Worm (Caenorhabditis elegans) whole organism, L1 larva: ENCODE results near the gene nlp-18.

Experiments
- C04F5.9 ChIP-seq: sonication (generic microtip); optimal IDR thresholded peaks from 2 replicates; lab custom pipeline; 2016; ENCODE audit warnings: missing genetic modification characterization, missing compliant biosample characterization
- C16A3.4 ChIP-seq: fragments of 150-350 bp; optimal IDR thresholded peaks from 2 replicates; lab custom pipeline; 2014; ENCODE audit warnings: missing biosample characterization, missing genetic modification characterization
- C34B4.2 ChIP-seq: sonication (generic microtip); optimal IDR thresholded peaks from 2 replicates; lab custom pipeline; 2017; ENCODE audit warnings: mild to moderate bottlenecking, missing genetic modification characterization, missing compliant biosample characterization
- aha-1 ChIP-seq: fragments of 150-350 bp; optimal IDR thresholded peaks from 2 replicates; lab custom pipeline; 2014; ENCODE audit warnings: missing biosample characterization, missing genetic modification characterization
- alr-1 ChIP-seq: fragments of 200-800 bp; sonication (Bioruptor generic); optimal IDR thresholded peaks from 2 replicates; lab custom pipeline; 2018; ENCODE audit warnings: borderline replicate concordance, mild to moderate bottlenecking, missing genetic modification characterization, missing compliant biosample characterization
- ama-1 ChIP-seq: fragments of 150-350 bp; optimal IDR thresholded peaks from 2 replicates; lab custom pipeline; 2014
- blmp-1 ChIP-seq: fragments of 150-350 bp; optimal IDR thresholded peaks from 2 replicates; lab custom pipeline; 2014; ENCODE audit warnings: missing biosample characterization, missing genetic modification characterization
- ceh-63 ChIP-seq: fragments of 200-800 bp; sonication (Bioruptor generic); optimal IDR thresholded peaks from 2 replicates; lab custom pipeline; 2018; ENCODE audit warnings: mild to moderate bottlenecking, missing genetic modification characterization, missing compliant biosample characterization
- ceh-8 ChIP-seq: fragments of 200-800 bp; sonication (Bioruptor generic); optimal IDR thresholded peaks from 2 replicates; lab custom pipeline; 2018; ENCODE audit warnings: mild to moderate bottlenecking, missing genetic modification characterization, moderate library complexity, missing compliant biosample characterization
- ceh-90 ChIP-seq: sonication (generic microtip); optimal IDR thresholded peaks from 2 replicates; lab custom pipeline; 2016; ENCODE audit warnings: missing genetic modification characterization, missing compliant biosample characterization
- ces-1 ChIP-seq: fragments of 150-350 bp; optimal IDR thresholded peaks from 2 replicates; lab custom pipeline; 2014; ENCODE audit warnings: missing biosample characterization, missing genetic modification reagents, missing genetic modification characterization
- dsc-1 ChIP-seq: sonication (generic microtip); optimal IDR thresholded peaks from 2 replicates; lab custom pipeline; 2016; ENCODE audit warnings: mild to moderate bottlenecking, missing genetic modification characterization, missing compliant biosample characterization
- efl-3 ChIP-seq: fragments of 200-800 bp; sonication (Bioruptor generic); optimal IDR thresholded peaks from 2 replicates; lab custom pipeline; 2018; ENCODE audit warnings: mild to moderate bottlenecking, missing genetic modification characterization, missing compliant biosample characterization
- egl-13 ChIP-seq: sonication (generic microtip); optimal IDR thresholded peaks from 2 replicates; lab custom pipeline; 2016; ENCODE audit warnings: missing genotype, missing genetic modification reagents, missing genetic modification characterization, missing compliant biosample characterization
- egl-27 ChIP-seq, 2 experiments: fragments of 150-350 bp in 1 of 2; sonication (generic microtip); optimal IDR thresholded peaks; 3 replicates each; lab custom pipeline; 2017 to 2018; ENCODE audit warnings: missing biosample characterization in 2 of 2, missing genetic modification characterization in 2 of 2, missing genetic modification reagents in 2 of 2
- elt-2 ChIP-seq: sonication (generic microtip); optimal IDR thresholded peaks from 2 replicates; lab custom pipeline; 2016; ENCODE audit warnings: missing genetic modification characterization, mild to moderate bottlenecking, inconsistent platforms, missing compliant biosample characterization, missing genetic modification reagents
- elt-3 ChIP-seq, 6 experiments: fragments of 150-350 bp in 1 of 6; sonication (generic microtip); optimal IDR thresholded peaks; 2 replicates each; lab custom pipeline; 2017 to 2018; ENCODE audit warnings: missing biosample characterization in 6 of 6, missing genetic modification characterization in 6 of 6, inconsistent platforms in 1 of 6
- ets-5 ChIP-seq: fragments of 200-800 bp; sonication (Bioruptor generic); IDR thresholded peaks from 2 replicates; pipeline ENCODE4 v1.3.6; 2022; ENCODE audit warnings: missing genetic modification characterization, missing compliant biosample characterization
- fkh-4 ChIP-seq: sonication (generic microtip); optimal IDR thresholded peaks from 2 replicates; lab custom pipeline; 2016; ENCODE audit warnings: missing compliant biosample characterization, missing genetic modification characterization, borderline replicate concordance
- fkh-8 ChIP-seq: sonication (generic microtip); optimal IDR thresholded peaks from 2 replicates; lab custom pipeline; 2016; ENCODE audit warnings: mild to moderate bottlenecking, missing genetic modification characterization, missing compliant biosample characterization
- fos-1 ChIP-seq: fragments of 150-350 bp; optimal IDR thresholded peaks from 2 replicates; lab custom pipeline; 2014; ENCODE audit warnings: missing biosample characterization, missing genetic modification characterization
- grh-1 ChIP-seq: fragments of 200-800 bp; sonication (Bioruptor generic); IDR thresholded peaks from 2 replicates; pipeline ENCODE4 v1.3.6; 2022; ENCODE audit warnings: missing genetic modification reagents, missing genetic modification characterization, missing compliant biosample characterization
- hlh-17 ChIP-seq: fragments of 200-800 bp; sonication (Bioruptor generic); optimal IDR thresholded peaks from 2 replicates; lab custom pipeline; 2018; ENCODE audit warnings: missing genetic modification characterization, mild to moderate bottlenecking, missing compliant biosample characterization, moderate library complexity, borderline replicate concordance
- irx-1 ChIP-seq: sonication (generic microtip); optimal IDR thresholded peaks from 2 replicates; lab custom pipeline; 2016; ENCODE audit warnings: missing genetic modification characterization, missing compliant biosample characterization
- jun-1 ChIP-seq: fragments of 150-350 bp; optimal IDR thresholded peaks from 2 replicates; lab custom pipeline; 2014; ENCODE audit warnings: missing biosample characterization, missing genetic modification reagents, missing genetic modification characterization
- lin-14 ChIP-seq: fragments of 200-800 bp; sonication (Bioruptor generic); optimal IDR thresholded peaks from 2 replicates; lab custom pipeline; 2018; ENCODE audit warnings: mild to moderate bottlenecking, missing genetic modification characterization, moderate library complexity, missing compliant biosample characterization
- lin-15B ChIP-seq: fragments of 150-350 bp; sonication (generic microtip); optimal IDR thresholded peaks from 3 replicates; lab custom pipeline; 2014; ENCODE audit warnings: missing biosample characterization, missing genetic modification characterization
- lin-35 ChIP-seq, 2 experiments: fragments of 150-350 bp; optimal IDR thresholded peaks; 2 replicates each; lab custom pipeline; 2014; ENCODE audit warnings: missing biosample characterization in 2 of 2, missing genetic modification characterization in 2 of 2, missing genetic modification reagents in 2 of 2
- lsy-2 ChIP-seq, 2 experiments: fragments of 150-350 bp; optimal IDR thresholded peaks; 2 replicates each; lab custom pipeline; 2014; ENCODE audit warnings: missing biosample characterization in 2 of 2, missing genetic modification characterization in 2 of 2
- mab-9 ChIP-seq: fragments of 200-800 bp; sonication (Bioruptor generic); IDR thresholded peaks from 2 replicates; pipeline ENCODE4 v1.3.6; 2022; ENCODE audit warnings: missing genetic modification reagents, missing genetic modification characterization, missing compliant biosample characterization
- mef-2 ChIP-seq: fragments of 150-350 bp; optimal IDR thresholded peaks from 2 replicates; lab custom pipeline; 2014; ENCODE audit warnings: missing biosample characterization, missing genetic modification characterization
- mep-1 ChIP-seq: fragments of 150-350 bp; optimal IDR thresholded peaks from 2 replicates; lab custom pipeline; 2014; ENCODE audit warnings: missing biosample characterization, missing genetic modification characterization
- nhr-12 ChIP-seq: sonication (generic microtip); optimal IDR thresholded peaks from 2 replicates; lab custom pipeline; 2017; ENCODE audit warnings: missing biosample characterization, missing genetic modification characterization
- nhr-19 ChIP-seq: fragments of 200-800 bp; sonication (Bioruptor generic); conservative IDR thresholded peaks from 2 replicates; pipeline ENCODE4 v1.3.6; 2022; ENCODE audit warnings: missing genetic modification characterization, missing compliant biosample characterization
- nhr-237 ChIP-seq: fragments of 150-350 bp; optimal IDR thresholded peaks from 2 replicates; lab custom pipeline; 2014; ENCODE audit warnings: missing biosample characterization, missing genetic modification characterization
- nhr-47 ChIP-seq: sonication (generic microtip); optimal IDR thresholded peaks from 2 replicates; lab custom pipeline; 2016; ENCODE audit warnings: mild to moderate bottlenecking, missing genetic modification characterization, moderate library complexity, missing compliant biosample characterization
- nhr-77 ChIP-seq: fragments of 150-350 bp; optimal IDR thresholded peaks from 2 replicates; lab custom pipeline; 2014; ENCODE audit warnings: missing biosample characterization, missing genetic modification characterization
- nhr-85 ChIP-seq: sonication (generic microtip); peaks from one replicate; lab custom pipeline; 2016; ENCODE audit warnings: missing genetic modification characterization, inconsistent platforms, missing compliant biosample characterization
- nhr-90 ChIP-seq: sonication (generic microtip); optimal IDR thresholded peaks from 2 replicates; lab custom pipeline; 2016; ENCODE audit warnings: mild to moderate bottlenecking, missing genetic modification characterization, missing compliant biosample characterization; ENCODE audit not compliant: poor library complexity
- pag-3 ChIP-seq: sonication (generic microtip); optimal IDR thresholded peaks from 2 replicates; lab custom pipeline; 2017; ENCODE audit warnings: missing genetic modification characterization, mild to moderate bottlenecking, missing compliant biosample characterization, antibody characterized with exemption, borderline replicate concordance; ENCODE audit not compliant: insufficient read depth
- pax-3 ChIP-seq: fragments of 200-800 bp; sonication (Bioruptor generic); optimal IDR thresholded peaks from 2 replicates; lab custom pipeline; 2018; ENCODE audit warnings: mild to moderate bottlenecking, missing genetic modification characterization, moderate library complexity, missing compliant biosample characterization
- pqm-1 ChIP-seq: sonication (generic microtip); optimal IDR thresholded peaks from 3 replicates; lab custom pipeline; 2017; ENCODE audit warnings: missing biosample characterization, missing genetic modification characterization
- rnt-1 ChIP-seq: sonication (generic microtip); optimal IDR thresholded peaks from 2 replicates; lab custom pipeline; 2016; ENCODE audit warnings: mild to moderate bottlenecking, missing genetic modification characterization, moderate library complexity, missing compliant biosample characterization
- snu-23 ChIP-seq: sonication (generic microtip); optimal IDR thresholded peaks from 2 replicates; lab custom pipeline; 2016; ENCODE audit warnings: missing genetic modification characterization, missing compliant biosample characterization
- sox-4 ChIP-seq: sonication (generic microtip); optimal IDR thresholded peaks from 2 replicates; lab custom pipeline; 2016; ENCODE audit warnings: missing genetic modification characterization, missing compliant biosample characterization
- swsn-7 ChIP-seq: sonication (generic microtip); optimal IDR thresholded peaks from 2 replicates; lab custom pipeline; 2016; ENCODE audit warnings: missing genetic modification characterization, missing compliant biosample characterization
- unc-130 ChIP-seq: fragments of 150-350 bp; optimal IDR thresholded peaks from 2 replicates; lab custom pipeline; 2017; ENCODE audit warnings: missing biosample characterization, missing genetic modification characterization, inconsistent platforms
- unc-62 ChIP-seq: fragments of 150-350 bp; optimal IDR thresholded peaks from 2 replicates; lab custom pipeline; 2014; ENCODE audit warnings: missing biosample characterization, missing genetic modification reagents, missing genetic modification characterization
- xbp-1 ChIP-seq: sonication (generic microtip); optimal IDR thresholded peaks from 2 replicates; lab custom pipeline; 2016; ENCODE audit warnings: missing genetic modification characterization, missing compliant biosample characterization
- zip-4 ChIP-seq: fragments of 200-800 bp; sonication (Bioruptor generic); optimal IDR thresholded peaks from 2 replicates; lab custom pipeline; 2018; ENCODE audit warnings: mild to moderate bottlenecking, missing genetic modification characterization, moderate library complexity, missing compliant biosample characterization
- ztf-11 ChIP-seq, 2 experiments: sonication (generic microtip); optimal IDR thresholded peaks; 2 replicates each; lab custom pipeline; 2016 to 2017; ENCODE audit warnings: missing genetic modification characterization in 2 of 2, missing biosample characterization in 1 of 2, missing compliant biosample characterization in 1 of 2

nlp-18 gene

ce11 chrII:11042878-11043331, 12.7 kb upstream of the nlp-18 start (continued):
- TF ChIP-seq sox-4: no peak
- TF ChIP-seq unc-62: no peak
- peak; percentile 68 for TF ChIP-seq nhr-47
- TF ChIP-seq fos-1: no peak
- TF ChIP-seq dsc-1: peak; percentile 56
- TF ChIP-seq mab-9: 0 out of 2 replicates have a peak, but pooled peaks have one; percentile 50
- TF ChIP-seq ceh-8: peak; percentile 65
- TF ChIP-seq snu-23 (GFP tag; lab: Kevin White, UChicago): peak; percentile 83
- peak; percentile 0 to 30 for TF ChIP-seq egl-27 (tag; optimal IDR thresholded peaks at IDR 0.05; lab: Kevin White, UChicago)
- TF ChIP-seq ets-5 (GFP tag; lab: Robert Waterston, UW): no peak
- peak; percentile 12 for TF ChIP-seq pag-3
- peak; percentile 67 for TF ChIP-seq swsn-7 (tag; lab: Kevin White, UChicago)
- TF ChIP-seq jun-1 (tag; lab: Kevin White, UChicago): peak; percentile 76
- TF ChIP-seq zip-4: peak; percentile 4
- no peak for TF ChIP-seq elt-3 (tag; optimal IDR thresholded peaks at IDR 0.05; lab: Kevin White, UChicago)
- peak; percentile 52 for TF ChIP-seq nhr-77
- TF ChIP-seq pqm-1: no peak

DNA sequence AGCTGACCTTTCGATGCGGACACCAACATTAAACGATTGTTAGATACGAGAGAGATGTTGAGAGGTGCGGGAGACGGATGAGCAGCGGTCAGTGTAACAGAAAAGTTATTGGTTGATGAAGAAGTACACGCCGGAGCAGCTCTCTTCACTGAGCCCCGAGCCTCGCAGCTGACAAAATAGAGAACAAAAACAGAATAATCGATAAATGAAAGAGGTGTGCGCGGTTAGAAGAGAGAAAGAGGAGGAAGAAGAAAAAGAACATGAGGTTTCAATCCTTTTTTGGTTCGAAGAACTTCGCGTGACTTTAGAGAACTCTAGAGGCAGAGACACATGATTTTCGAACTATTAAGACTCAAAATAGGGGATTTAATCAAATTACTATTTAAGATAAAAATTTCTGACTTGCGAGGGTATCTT, 11.7 kb upstream of the nlp-18 start:
- TF ChIP-seq ets-5 (GFP tag; lab: Robert Waterston, UW) (no peak), nhr-47 (peak; percentile 58), blmp-1 (tag; lab: Kevin White, UChicago) (no peak), swsn-7 (tag; lab: Kevin White, UChicago) (peak; percentile 8), ama-1 (no peak), elt-3 (tag; optimal IDR thresholded peaks at IDR 0.05; lab: Kevin White, UChicago) (no peak), elt-2 (tag; lab: Kevin White, UChicago) (no peak), dsc-1 (peak; percentile 83), mef-2 (tag; lab: Kevin White, UChicago) (no peak), ztf-11 (tag; optimal IDR thresholded peaks at IDR 0.05; lab: Kevin White, UChicago) (no peak), mab-9 (no peak), pax-3 (peak; percentile 54), nhr-77 (no peak), irx-1 (tag; lab: Kevin White, UChicago) (no peak), fkh-4 (tag; lab: Kevin White, UChicago) (no peak), alr-1 (tag; lab: Kevin White, UChicago) (no peak), ceh-63 (GFP tag; lab: Kevin White, UChicago) (no peak), fkh-8 (tag; lab: Kevin White, UChicago) (peak; percentile 91), aha-1 (tag; lab: Kevin White, UChicago) (no peak), lin-14 (GFP tag; lab: Kevin White, UChicago) (peak; percentile 80), nhr-19 (GFP tag; lab: Robert Waterston, UW) (peak; percentile 35), unc-130 (tag; lab: Kevin White, UChicago) (peak; percentile 12), efl-3 (GFP tag; lab: Kevin White, UChicago) (no peak), ceh-90 (tag; lab: Kevin White, UChicago) (no peak), egl-13 (tag; lab: Kevin White, UChicago) (peak; percentile 33), nhr-237 (tag; lab: Kevin White, UChicago) (no peak), ces-1 (GFP tag; lab: Kevin White, UChicago) (no peak), zip-4 (no peak), grh-1 (GFP tag; lab: Robert Waterston, UW) (no peak), nhr-12 (tag; lab: Kevin White, UChicago) (no peak), lin-15B (no peak), C04F5.9 (tag; lab: Kevin White, UChicago) (no peak), mep-1 (tag; lab: Kevin White, UChicago) (peak; percentile 7), lsy-2 (tag; optimal IDR thresholded peaks at IDR 0.05; lab: Kevin White, UChicago) (peak in 1 of 2 experiments; percentile 51), C34B4.2 (no peak), rnt-1 (peak; percentile 32), xbp-1 (tag; lab: Kevin White, UChicago) (no peak), C16A3.4 (tag; lab: Kevin White, UChicago) (no peak), nhr-90 (tag; lab: Kevin White, UChicago) (no peak), lin-35 (GFP tag; optimal IDR thresholded peaks at IDR 0.05; lab: Kevin White, UChicago) (peak; percentile 13 to 36), nhr-85 (tag; lab: Kevin White, UChicago) (peak; percentile 55), hlh-17 (GFP tag; lab: Kevin White, UChicago) (no peak)
